Fruit fly (Drosophila melanogaster) whole organism, embryonic: ENCODE measurements around the gene CG14013.
A peak's percentile ranks its signal among the peaks of the same experiment; 100 is the strongest.

Source experiments
- BEAF-32 ChIP-seq: fragments of 200-800 bp; sonication (Bioruptor generic); optimal IDR thresholded peaks from 3 replicates; lab custom pipeline; 2017; ENCODE audit warnings: missing biosample characterization, missing genetic modification characterization, mild to moderate bottlenecking, moderate library complexity, missing genetic modification reagents
- Bgb ChIP-seq: fragments of 200-800 bp; sonication (Bioruptor generic); IDR thresholded peaks from 2 replicates; pipeline ENCODE4 v1.3.6; 2022; ENCODE audit warnings: missing biosample characterization, missing genetic modification characterization; ENCODE audit not compliant: partially characterized antibody
- Blimp-1 ChIP-seq: fragments of 200-800 bp; sonication (Bioruptor generic); optimal IDR thresholded peaks from 3 replicates; lab custom pipeline; 2018; ENCODE audit warnings: missing biosample characterization, missing genetic modification characterization, mild to moderate bottlenecking, moderate library complexity, missing genetic modification reagents
- CG10431 ChIP-seq: fragments of 200-800 bp; sonication (Bioruptor generic); optimal IDR thresholded peaks from 3 replicates; lab custom pipeline; 2018; ENCODE audit warnings: missing biosample characterization, mild to moderate bottlenecking, missing genetic modification characterization
- CG10462 ChIP-seq: fragments of 200-800 bp; sonication (Bioruptor generic); optimal IDR thresholded peaks from 2 replicates; lab custom pipeline; 2016; ENCODE audit warnings: missing biosample characterization, missing genetic modification characterization
- CG11696 ChIP-seq: fragments of 200-800 bp; sonication (Bioruptor generic); IDR thresholded peaks from 2 replicates; pipeline ENCODE4 v1.3.6; 2022; ENCODE audit warnings: missing biosample characterization, missing genetic modification characterization
- CG12769 ChIP-seq: fragments of 200-800 bp; sonication (Bioruptor generic); optimal IDR thresholded peaks from 2 replicates; lab custom pipeline; 2019; ENCODE audit warnings: missing biosample characterization, mild to moderate bottlenecking, missing genetic modification characterization, moderate library complexity
- CG13287 ChIP-seq: fragments of 200-800 bp; sonication (Bioruptor generic); IDR thresholded peaks from 2 replicates; pipeline ENCODE4 v1.3.6; 2022; ENCODE audit warnings: missing biosample characterization, missing genetic modification characterization; ENCODE audit not compliant: partially characterized antibody
- CG14860 ChIP-seq: fragments of 200-800 bp; sonication (Bioruptor generic); IDR thresholded peaks from 3 replicates; pipeline ENCODE4 v1.3.6; 2022; ENCODE audit warnings: missing biosample characterization, missing genetic modification characterization; ENCODE audit not compliant: partially characterized antibody
- CG15269 ChIP-seq: fragments of 200-800 bp; sonication (Bioruptor generic); optimal IDR thresholded peaks from 2 replicates; lab custom pipeline; 2018; ENCODE audit warnings: missing biosample characterization, mild to moderate bottlenecking, missing genetic modification characterization, moderate library complexity
- CG1647 ChIP-seq: fragments of 200-800 bp; sonication (Bioruptor generic); optimal IDR thresholded peaks from 3 replicates; lab custom pipeline; 2016; ENCODE audit warnings: missing biosample characterization, missing genetic modification characterization
- CG16813 ChIP-seq: fragments of 200-800 bp; sonication (Bioruptor generic); IDR thresholded peaks from 3 replicates; pipeline ENCODE4 v1.3.6; 2022; ENCODE audit warnings: missing biosample characterization, missing genetic modification characterization; ENCODE audit not compliant: partially characterized antibody
- CG16863 ChIP-seq: fragments of 200-800 bp; sonication (Bioruptor generic); optimal IDR thresholded peaks from 3 replicates; lab custom pipeline; 2016; ENCODE audit warnings: missing biosample characterization, missing genetic modification characterization
- CG17829 ChIP-seq: fragments of 200-800 bp; optimal IDR thresholded peaks from 2 replicates; lab custom pipeline; 2019; ENCODE audit warnings: missing biosample characterization, mild to moderate bottlenecking, missing genetic modification characterization, moderate library complexity
- CG18619 ChIP-seq: fragments of 200-800 bp; sonication (Bioruptor generic); optimal IDR thresholded peaks from 3 replicates; lab custom pipeline; 2017; ENCODE audit warnings: missing biosample characterization, mild to moderate bottlenecking, missing genetic modification characterization
- CG2129 ChIP-seq: fragments of 200-800 bp; sonication (Bioruptor generic); IDR thresholded peaks from 2 replicates; pipeline ENCODE4 v1.3.6; 2022; ENCODE audit warnings: missing biosample characterization, missing genetic modification characterization; ENCODE audit not compliant: partially characterized antibody
- CG42726 ChIP-seq: fragments of 200-800 bp; sonication (Bioruptor generic); IDR thresholded peaks from 2 replicates; pipeline ENCODE4 v1.3.6; 2022; ENCODE audit warnings: missing biosample characterization, missing genetic modification characterization; ENCODE audit not compliant: partially characterized antibody
- CG4328 ChIP-seq: fragments of 200-800 bp; sonication (Bioruptor generic); optimal IDR thresholded peaks from 3 replicates; lab custom pipeline; 2017; ENCODE audit warnings: missing biosample characterization, missing genetic modification reagents, missing genetic modification characterization
- CG4854 ChIP-seq: fragments of 200-800 bp; sonication (Bioruptor generic); optimal IDR thresholded peaks from 2 replicates; lab custom pipeline; 2016; ENCODE audit warnings: missing biosample characterization, missing genetic modification characterization, inconsistent platforms
- CG6791 ChIP-seq: fragments of 200-800 bp; sonication (Bioruptor generic); IDR thresholded peaks from 3 replicates; pipeline ENCODE4 v1.3.6; 2022; ENCODE audit warnings: missing biosample characterization, missing genetic modification characterization; ENCODE audit not compliant: partially characterized antibody
- CG6813 ChIP-seq: fragments of 200-800 bp; sonication (Bioruptor generic); optimal IDR thresholded peaks from 2 replicates; lab custom pipeline; 2017; ENCODE audit warnings: missing biosample characterization, missing genetic modification characterization, mild to moderate bottlenecking, moderate library complexity, missing genetic modification reagents
- CG7963 ChIP-seq: fragments of 200-800 bp; sonication (Bioruptor generic); IDR thresholded peaks from 3 replicates; pipeline ENCODE4 v1.3.6; 2022; ENCODE audit warnings: missing biosample characterization, missing genetic modification characterization; ENCODE audit not compliant: partially characterized antibody
- CG8089 ChIP-seq: fragments of 200-800 bp; sonication (Bioruptor generic); optimal IDR thresholded peaks from 3 replicates; lab custom pipeline; 2016; ENCODE audit warnings: missing biosample characterization, missing genetic modification characterization
- CG8388 ChIP-seq: fragments of 200-800 bp; sonication (Bioruptor generic); optimal IDR thresholded peaks from 2 replicates; lab custom pipeline; 2019; ENCODE audit warnings: missing biosample characterization, mild to moderate bottlenecking, missing genetic modification characterization, moderate library complexity
- Dll ChIP-seq: fragments of 200-800 bp; sonication (Bioruptor generic); IDR thresholded peaks from 4 replicates; pipeline ENCODE4 v1.3.6; 2022; ENCODE audit warnings: missing biosample characterization, missing genetic modification characterization; ENCODE audit not compliant: partially characterized antibody
- Doc2 ChIP-seq: fragments of 200-800 bp; sonication (Bioruptor generic); IDR thresholded peaks from 2 replicates; pipeline ENCODE4 v1.3.6; 2022; ENCODE audit warnings: missing biosample characterization, missing genetic modification characterization
- E2f2 ChIP-seq: fragments of 200-800 bp; sonication (Bioruptor generic); IDR thresholded peaks from 2 replicates; pipeline ENCODE4 v1.3.6; 2022; ENCODE audit warnings: missing biosample characterization, missing genetic modification characterization
- Ets97D ChIP-seq: fragments of 200-800 bp; sonication (Bioruptor generic); optimal IDR thresholded peaks from 3 replicates; lab custom pipeline; 2016; ENCODE audit warnings: missing biosample characterization, missing genetic modification characterization
- HLHmδ ChIP-seq: fragments of 200-800 bp; sonication (Bioruptor generic); optimal IDR thresholded peaks from 2 replicates; lab custom pipeline; 2018; ENCODE audit warnings: missing biosample characterization, mild to moderate bottlenecking, missing genetic modification characterization, moderate library complexity
- MESR4 ChIP-seq: fragments of 200-800 bp; sonication (Bioruptor generic); optimal IDR thresholded peaks from 2 replicates; lab custom pipeline; 2018; ENCODE audit warnings: missing biosample characterization, mild to moderate bottlenecking, missing genetic modification characterization, moderate library complexity
- Med ChIP-seq: fragments of 200-800 bp; sonication (Bioruptor generic); peaks from one replicate; lab custom pipeline; 2016; ENCODE audit warnings: missing biosample characterization, missing genetic modification characterization, mild to moderate bottlenecking, inconsistent platforms, moderate library complexity
- NFAT ChIP-seq: fragments of 200-800 bp; sonication (Bioruptor generic); IDR thresholded peaks from 2 replicates; pipeline ENCODE4 v1.3.6; 2022; ENCODE audit warnings: missing biosample characterization, missing genetic modification characterization
- Neu2 ChIP-seq: fragments of 200-800 bp; sonication (Bioruptor generic); optimal IDR thresholded peaks from 3 replicates; lab custom pipeline; 2016; ENCODE audit warnings: missing biosample characterization, missing genetic modification characterization, borderline replicate concordance
- Scr ChIP-seq: fragments of 200-800 bp; sonication (Bioruptor generic); IDR thresholded peaks from 2 replicates; pipeline ENCODE4 v1.3.6; 2022; ENCODE audit warnings: missing biosample characterization, missing genetic modification characterization; ENCODE audit not compliant: partially characterized antibody
- Six4 ChIP-seq: fragments of 200-800 bp; sonication (Bioruptor generic); optimal IDR thresholded peaks from 2 replicates; lab custom pipeline; 2016; ENCODE audit warnings: missing biosample characterization, missing genetic modification characterization
- ara ChIP-seq: fragments of 200-800 bp; sonication (Bioruptor generic); IDR thresholded peaks from 2 replicates; pipeline ENCODE4 v1.3.6; 2022; ENCODE audit warnings: missing biosample characterization, missing genetic modification characterization
- cad ChIP-seq: fragments of >200 bp; optimal IDR thresholded peaks from 2 replicates; lab custom pipeline; 2017; ENCODE audit warnings: missing biosample characterization, missing genetic modification characterization
- crc ChIP-seq: fragments of 200-800 bp; sonication (Bioruptor generic); optimal IDR thresholded peaks from 2 replicates; lab custom pipeline; 2016; ENCODE audit warnings: missing biosample characterization, missing genetic modification characterization
- hb ChIP-seq: fragments of 200-800 bp; sonication (Bioruptor generic); IDR thresholded peaks from 3 replicates; pipeline ENCODE4 v1.3.6; 2022; ENCODE audit warnings: missing biosample characterization, missing genetic modification characterization; ENCODE audit not compliant: partially characterized antibody
- mld ChIP-seq: fragments of 200-800 bp; sonication (Bioruptor generic); IDR thresholded peaks from 3 replicates; pipeline ENCODE4 v1.3.6; 2022; ENCODE audit warnings: missing biosample characterization, missing genetic modification characterization; ENCODE audit not compliant: partially characterized antibody
- nerfin-2 ChIP-seq: fragments of 200-800 bp; sonication (Bioruptor generic); IDR thresholded peaks from 2 replicates; pipeline ENCODE4 v1.3.6; 2022; ENCODE audit warnings: missing biosample characterization, missing genetic modification characterization; ENCODE audit not compliant: partially characterized antibody
- otp ChIP-seq: fragments of 200-800 bp; sonication (Bioruptor generic); IDR thresholded peaks from 3 replicates; pipeline ENCODE4, ENCODE4 v1.3.6; 2022; ENCODE audit warnings: missing biosample characterization, missing genetic modification characterization
- phol ChIP-seq: fragments of 200-800 bp; sonication (Bioruptor generic); optimal IDR thresholded peaks from 3 replicates; lab custom pipeline; 2018; ENCODE audit warnings: missing biosample characterization, mild to moderate bottlenecking, missing genetic modification characterization, moderate library complexity
- repo ChIP-seq: fragments of 200-800 bp; sonication (Bioruptor generic); optimal IDR thresholded peaks from 2 replicates; lab custom pipeline; 2016; ENCODE audit warnings: missing biosample characterization, missing genetic modification characterization
- rib ChIP-seq: fragments of 200-800 bp; sonication (Bioruptor generic); IDR thresholded peaks from 2 replicates; pipeline ENCODE4 v1.3.6; 2022; ENCODE audit warnings: missing biosample characterization, missing genetic modification characterization
- scrt ChIP-seq: fragments of 200-800 bp; sonication (Bioruptor generic); optimal IDR thresholded peaks from 2 replicates; lab custom pipeline; 2018; ENCODE audit warnings: missing biosample characterization, mild to moderate bottlenecking, missing genetic modification characterization, moderate library complexity
- tin ChIP-seq: fragments of 200-800 bp; sonication (Bioruptor generic); optimal IDR thresholded peaks from 3 replicates; lab custom pipeline; 2016; ENCODE audit warnings: missing biosample characterization, missing genetic modification characterization
- vnd ChIP-seq: fragments of 200-800 bp; sonication (Bioruptor generic); IDR thresholded peaks from 3 replicates; pipeline ENCODE4 v1.3.6; 2022; ENCODE audit warnings: missing biosample characterization, missing genetic modification characterization; ENCODE audit not compliant: partially characterized antibody
- wor ChIP-seq: fragments of 200-800 bp; sonication (Bioruptor generic); IDR thresholded peaks from 2 replicates; pipeline ENCODE4 v1.3.6; 2022; ENCODE audit warnings: missing biosample characterization, missing genetic modification characterization

The CG14013 gene

DNA sequence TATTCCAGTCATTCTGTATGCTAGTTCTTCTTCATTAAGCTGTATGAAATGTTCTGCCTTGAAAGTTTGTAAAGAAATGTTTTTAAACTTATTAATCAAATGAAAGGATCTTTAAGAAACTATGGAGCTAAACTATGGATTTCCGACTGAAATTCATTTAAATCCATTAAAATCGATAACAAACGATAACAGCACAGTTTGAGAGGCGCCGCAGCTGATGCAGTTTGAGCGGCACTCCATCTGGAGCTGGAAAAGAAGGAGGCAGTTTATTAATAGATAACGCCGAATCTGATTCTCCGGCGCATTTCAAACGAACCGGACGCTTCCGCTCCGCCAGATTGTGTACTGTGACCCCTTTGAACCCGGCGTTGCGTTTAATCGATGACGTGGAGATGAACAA, 25.8 kb downstream of the CG14013 start, which contains the start of gene CG31915 (continued):
- TF ChIP-seq CG2129 (no peak), E2f2 (GFP tag; lab: Robert Waterston, UW) (peak; percentile 91), CG12769 (tag; lab: Kevin White, UChicago) (no peak), CG10431 (GFP tag; lab: Kevin White, UChicago) (no peak), BEAF-32 (GFP tag; lab: Kevin White, UChicago) (peak; percentile 8), phol (tag; lab: Kevin White, UChicago) (peak; percentile 7), CG4328 (GFP tag; lab: Kevin White, UChicago) (no peak), CG18619 (GFP tag; lab: Kevin White, UChicago) (no peak), tin (GFP tag; lab: Kevin White, UChicago) (no peak), hb (GFP tag; lab: Robert Waterston, UW) (peak; percentile 85), CG13287 (GFP tag; lab: Robert Waterston, UW) (peak; percentile 66), HLHmδ (no peak), CG8089 (GFP tag; lab: Kevin White, UChicago) (no peak), Scr (GFP tag; lab: Robert Waterston, UW) (peak; percentile 67), rib (GFP tag; lab: Robert Waterston, UW) (no peak), CG8388 (GFP tag; lab: Kevin White, UChicago) (no peak), ara (no peak), CG11696 (GFP tag; lab: Robert Waterston, UW) (no peak), CG16863 (GFP tag; lab: Kevin White, UChicago) (no peak), CG1647 (GFP tag; lab: Kevin White, UChicago) (no peak), Ets97D (GFP tag; lab: Kevin White, UChicago) (no peak), scrt (GFP tag; lab: Kevin White, UChicago) (no peak), otp (GFP tag; lab: Robert Waterston, UW) (peak; percentile 91), Dll (GFP tag; lab: Robert Waterston, UW) (peak; percentile 47; the same call in 2 of the 4 replicates), vnd (GFP tag; lab: Robert Waterston, UW) (peak; percentile 73; the same call in 2 of the 3 replicates), NFAT (GFP tag; lab: Robert Waterston, UW) (no peak), CG17829 (peak; percentile 9), Blimp-1 (GFP tag; lab: Kevin White, UChicago) (no peak), CG16813 (peak; percentile 69), nerfin-2 (GFP tag; lab: Robert Waterston, UW) (peak; percentile 86), CG42726 (GFP tag; lab: Robert Waterston, UW) (peak; percentile 8; the same call in 1 of the 2 replicates), CG14860 (peak; percentile 71), Bgb (GFP tag; lab: Robert Waterston, UW) (peak; percentile 83), MESR4 (GFP tag; lab: Kevin White, UChicago) (peak; percentile 54), CG10462 (GFP tag; lab: Kevin White, UChicago) (no peak), repo (GFP tag; lab: Kevin White, UChicago) (no peak), CG7963 (GFP tag; lab: Robert Waterston, UW) (peak; percentile 83; the same call in 2 of the 3 replicates), mld (GFP tag; lab: Robert Waterston, UW) (peak; percentile 68; the same call in 1 of the 3 replicates), Doc2 (no peak), Six4 (GFP tag; lab: Kevin White, UChicago) (no peak), CG4854 (no peak), Neu2 (GFP tag; lab: Kevin White, UChicago) (no peak), wor (no peak), cad (GFP tag; lab: Kevin White, UChicago) (peak; percentile 92), CG6813 (no peak), CG6791 (GFP tag; lab: Robert Waterston, UW) (peak; percentile 89), Med (GFP tag; lab: Kevin White, UChicago) (no peak), CG15269 (no peak), crc (no peak)
